Worm (Caenorhabditis elegans): ENCODE results near the gene Y37D8A.6.

DNA sequence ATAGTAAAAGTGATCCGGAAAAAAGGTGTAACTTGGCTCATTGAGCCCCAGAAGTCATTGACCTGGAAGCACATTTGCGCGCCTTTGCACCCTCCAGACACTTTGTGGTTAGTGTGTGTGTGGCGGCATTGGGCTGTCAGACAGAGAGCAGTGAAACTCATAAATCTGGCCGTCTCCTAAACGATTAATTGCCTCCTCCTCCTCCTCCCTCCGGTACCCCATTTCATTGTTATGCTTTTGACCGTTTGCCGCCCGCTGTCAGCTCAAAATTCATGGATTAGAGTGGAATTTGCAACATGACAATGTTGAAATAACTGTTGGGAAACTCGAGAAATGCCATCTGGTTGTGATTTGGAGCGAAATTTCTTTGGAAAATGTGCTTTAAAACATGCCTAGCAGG lies 34.0 kb upstream of the Y37D8A.6 start:
- TF ChIP-seq unc-130 (GFP tag; optimal IDR thresholded peaks at IDR 0.05) (no peak), lin-35 (GFP tag; optimal IDR thresholded peaks at IDR 0.05) (no peak), egrh-3 (GFP tag; IDR thresholded peaks at IDR 0.05) (no peak), nfya-1 (tag; optimal IDR thresholded peaks at IDR 0.05; ENCODE audit: borderline replicate concordance, insufficient read depth) (no peak), ceh-91 (GFP tag; IDR thresholded peaks at IDR 0.05) (no peak)

Data from whole organism, young adult.